Fruit fly (Drosophila melanogaster) whole organism, pupa: Measurements from ENCODE around the gene CG2839.

Source experiments
- CG10348 ChIP-seq: fragments of 200-800 bp; sonication (Bioruptor generic); IDR thresholded peaks from 2 replicates; pipeline ENCODE4 v1.3.6; 2022; ENCODE audit warnings: missing biosample characterization, missing genetic modification characterization
- CG12605 ChIP-seq: fragments of 200-800 bp; sonication (Bioruptor generic); IDR thresholded peaks from 2 replicates; pipeline ENCODE4 v1.3.6; 2022; ENCODE audit warnings: missing biosample characterization, missing genetic modification characterization
- CG13204 ChIP-seq: fragments of 200-800 bp; sonication (Bioruptor generic); optimal IDR thresholded peaks from 2 replicates; lab custom pipeline; 2018; ENCODE audit warnings: missing biosample characterization, mild to moderate bottlenecking, missing genetic modification characterization, moderate library complexity
- CG14655 ChIP-seq: fragments of 200-800 bp; sonication (Bioruptor generic); optimal IDR thresholded peaks from 3 replicates; lab custom pipeline; 2017; ENCODE audit warnings: mild to moderate bottlenecking, missing biosample characterization, missing genetic modification reagents, missing genetic modification characterization
- CG15710 ChIP-seq: fragments of 200-800 bp; sonication (Bioruptor generic); optimal IDR thresholded peaks from 2 replicates; lab custom pipeline; 2018; ENCODE audit warnings: missing biosample characterization, mild to moderate bottlenecking, missing genetic modification characterization, moderate library complexity
- CG17806 ChIP-seq: fragments of 200-800 bp; sonication (Bioruptor generic); optimal IDR thresholded peaks from 2 replicates; lab custom pipeline; 2018; ENCODE audit warnings: missing biosample characterization, mild to moderate bottlenecking, missing genetic modification characterization, moderate library complexity
- CG32121 ChIP-seq: fragments of 200-800 bp; sonication (Bioruptor generic); IDR thresholded peaks from 2 replicates; pipeline ENCODE4 v1.3.6; 2022; ENCODE audit warnings: missing biosample characterization, missing genetic modification characterization
- CG34367 ChIP-seq: fragments of 200-800 bp; sonication (Bioruptor generic); optimal IDR thresholded peaks from 2 replicates; lab custom pipeline; 2018; ENCODE audit warnings: missing biosample characterization, mild to moderate bottlenecking, missing genetic modification characterization
- CG4496 ChIP-seq: fragments of 200-800 bp; sonication (Bioruptor generic); IDR thresholded peaks from 3 replicates; pipeline ENCODE4 v1.3.6; 2022; ENCODE audit warnings: missing biosample characterization, missing genetic modification characterization
- CG8159 ChIP-seq: fragments of 200-800 bp; sonication (Bioruptor generic); optimal IDR thresholded peaks from 3 replicates; lab custom pipeline; 2018; ENCODE audit warnings: missing biosample characterization, mild to moderate bottlenecking, missing genetic modification characterization, moderate library complexity
- CG8301 ChIP-seq: fragments of 200-800 bp; sonication (Bioruptor generic); optimal IDR thresholded peaks from 2 replicates; lab custom pipeline; 2018; ENCODE audit warnings: missing biosample characterization, mild to moderate bottlenecking, missing genetic modification characterization
- CG9948 ChIP-seq: fragments of 200-800 bp; sonication (Bioruptor generic); optimal IDR thresholded peaks from 2 replicates; lab custom pipeline; 2018; ENCODE audit warnings: missing biosample characterization, mild to moderate bottlenecking, missing genetic modification characterization, moderate library complexity
- D1 ChIP-seq: fragments of 200-800 bp; sonication (Bioruptor generic); optimal IDR thresholded peaks from 2 replicates; lab custom pipeline; 2018; ENCODE audit warnings: missing biosample characterization, mild to moderate bottlenecking, missing genetic modification characterization, moderate library complexity
- EcR ChIP-seq: fragments of 200-800 bp; sonication (Bioruptor generic); optimal IDR thresholded peaks from 3 replicates; lab custom pipeline; 2019; ENCODE audit warnings: missing biosample characterization, missing genetic modification characterization, mild to moderate bottlenecking, moderate library complexity, missing genetic modification reagents
- Ets98B ChIP-seq: fragments of 200-800 bp; sonication (Bioruptor generic); IDR thresholded peaks from 2 replicates; pipeline ENCODE4 v1.3.6; 2022; ENCODE audit warnings: missing biosample characterization, missing genetic modification characterization
- Pif1A ChIP-seq: fragments of 200-800 bp; sonication (Bioruptor generic); optimal IDR thresholded peaks from 3 replicates; lab custom pipeline; 2016; ENCODE audit warnings: missing biosample characterization, missing genetic modification characterization
- Pif1B ChIP-seq: fragments of 200-800 bp; sonication (Bioruptor generic); optimal IDR thresholded peaks from 3 replicates; lab custom pipeline; 2016; ENCODE audit warnings: missing biosample characterization, missing genetic modification characterization
- Snoo ChIP-seq: fragments of 200-800 bp; sonication (Bioruptor generic); optimal IDR thresholded peaks from 3 replicates; lab custom pipeline; 2017; ENCODE audit warnings: missing biosample characterization, mild to moderate bottlenecking, missing genetic modification characterization, inconsistent platforms
- fd96Ca ChIP-seq: fragments of 200-800 bp; sonication (Bioruptor generic); IDR thresholded peaks from 3 replicates; pipeline ENCODE4 v1.3.6; 2022; ENCODE audit warnings: missing biosample characterization, missing genetic modification characterization
- gl ChIP-seq: fragments of 200-800 bp; sonication (Bioruptor generic); optimal IDR thresholded peaks from 2 replicates; lab custom pipeline; 2018; ENCODE audit warnings: missing biosample characterization, mild to moderate bottlenecking, missing genetic modification characterization
- rn ChIP-seq: fragments of 200-800 bp; sonication (Bioruptor generic); IDR thresholded peaks from 2 replicates; pipeline ENCODE4 v1.3.6; 2022; ENCODE audit warnings: missing biosample characterization, missing genetic modification characterization

CG2839 gene

DNA sequence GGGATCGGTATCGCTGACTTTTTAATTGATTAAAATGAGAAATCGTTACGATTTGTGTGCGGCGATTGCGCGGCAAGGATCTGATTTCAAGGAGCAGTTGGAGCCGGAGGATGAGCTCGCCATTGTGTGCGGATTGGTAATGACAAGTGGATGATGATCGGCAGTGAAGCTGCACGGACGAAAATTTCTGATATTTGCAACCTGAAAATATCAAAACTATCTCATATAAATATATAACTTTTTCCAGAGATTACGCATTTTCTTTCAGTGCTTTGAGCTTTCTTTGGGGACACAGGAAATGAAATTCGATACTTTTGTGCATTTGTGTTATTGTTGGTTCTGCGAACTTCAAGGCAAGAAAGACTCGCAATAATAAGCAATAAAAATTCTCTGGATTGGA is 7.7 kb downstream of the CG2839 start:
- TF ChIP-seq CG32121: no peak
- no peak for TF ChIP-seq D1 (tag; lab: Kevin White, UChicago)
- no peak for TF ChIP-seq Ets98B (GFP tag; lab: Robert Waterston, UW)
- no peak for TF ChIP-seq Pif1A (GFP tag; lab: Kevin White, UChicago)
- no peak for TF ChIP-seq EcR (GFP tag; lab: Kevin White, UChicago)
- no peak for TF ChIP-seq CG17806 (tag; lab: Kevin White, UChicago)
- no peak for TF ChIP-seq CG8159 (tag; lab: Kevin White, UChicago)
- no peak for TF ChIP-seq CG4496 (GFP tag; lab: Robert Waterston, UW)

DNA sequence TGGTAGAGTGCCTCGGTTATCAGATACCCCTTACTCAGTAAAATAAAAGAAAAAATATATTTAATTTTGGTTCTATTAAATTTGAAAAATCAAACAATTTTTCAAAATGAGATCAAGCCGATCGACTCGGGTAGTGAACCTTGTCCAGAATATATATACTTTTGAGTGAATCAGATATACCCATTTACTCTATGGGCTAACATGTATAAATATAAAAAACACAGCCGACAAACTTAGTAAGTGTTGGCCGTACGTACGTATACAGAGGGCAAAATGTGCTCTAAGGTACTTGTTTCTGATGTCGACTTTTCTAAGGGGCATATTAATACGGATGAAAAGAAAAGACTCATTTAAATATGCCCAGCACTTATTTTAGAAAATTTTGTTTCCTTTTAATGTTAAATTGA is 8.8 kb downstream of the CG2839 start:
- TF ChIP-seq Pif1B (GFP tag; lab: Kevin White, UChicago): peak; percentile 9
- no peak for TF ChIP-seq CG15710 (tag; lab: Kevin White, UChicago)
- no peak for TF ChIP-seq EcR (GFP tag; lab: Kevin White, UChicago)
- TF ChIP-seq CG9948 (tag; lab: Kevin White, UChicago): no peak
- peak; percentile 53 for TF ChIP-seq Snoo (tag; lab: Kevin White, UChicago)
- TF ChIP-seq Pif1A (GFP tag; lab: Kevin White, UChicago): no peak
- no peak for TF ChIP-seq CG8301 (tag; lab: Kevin White, UChicago)
- no peak for TF ChIP-seq rn (GFP tag; lab: Robert Waterston, UW)
- TF ChIP-seq CG34367 (tag; lab: Kevin White, UChicago): no peak
- no peak for TF ChIP-seq CG10348 (GFP tag; lab: Robert Waterston, UW)
- TF ChIP-seq CG13204: no peak
- no peak for TF ChIP-seq Ets98B (GFP tag; lab: Robert Waterston, UW)
- TF ChIP-seq, all 21 proteins: peak for 2

DNA sequence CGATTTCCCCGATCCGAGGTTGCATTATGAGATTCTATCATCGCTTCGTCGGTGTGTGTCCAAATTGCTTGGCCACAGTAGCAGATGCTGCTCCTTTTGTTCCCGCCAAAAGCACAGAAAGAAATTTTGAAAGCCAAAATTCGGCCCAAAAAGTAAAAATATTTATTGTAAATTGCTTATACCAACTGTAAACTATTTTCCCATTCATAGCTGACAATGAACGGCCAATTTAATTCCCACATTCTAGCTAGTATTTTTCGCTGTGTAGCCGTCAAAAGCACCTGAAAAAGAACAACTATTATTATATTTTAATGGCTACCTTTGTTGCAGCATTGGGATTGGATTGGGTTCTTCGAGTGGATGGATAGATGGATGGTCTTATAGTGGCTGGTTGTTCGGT is 11.1 kb downstream of the CG2839 start:
- TF ChIP-seq CG14655 (peak; percentile 65), CG4496 (GFP tag; lab: Robert Waterston, UW) (no peak), gl (tag; lab: Kevin White, UChicago) (no peak), CG12605 (no peak), rn (GFP tag; lab: Robert Waterston, UW) (no peak), CG17806 (tag; lab: Kevin White, UChicago) (peak; percentile 36), D1 (tag; lab: Kevin White, UChicago) (no peak), Pif1A (GFP tag; lab: Kevin White, UChicago) (peak; percentile 40), CG15710 (tag; lab: Kevin White, UChicago) (no peak), CG32121 (no peak), Ets98B (GFP tag; lab: Robert Waterston, UW) (no peak), fd96Ca (GFP tag; lab: Robert Waterston, UW) (no peak), CG34367 (tag; lab: Kevin White, UChicago) (no peak), EcR (GFP tag; lab: Kevin White, UChicago) (no peak), Pif1B (GFP tag; lab: Kevin White, UChicago) (peak; percentile 5), CG10348 (GFP tag; lab: Robert Waterston, UW) (no peak), CG8159 (tag; lab: Kevin White, UChicago) (peak; percentile 23), CG9948 (tag; lab: Kevin White, UChicago) (peak; percentile 37), CG13204 (no peak), CG8301 (tag; lab: Kevin White, UChicago) (peak; percentile 50), Snoo (tag; lab: Kevin White, UChicago) (no peak)

DNA sequence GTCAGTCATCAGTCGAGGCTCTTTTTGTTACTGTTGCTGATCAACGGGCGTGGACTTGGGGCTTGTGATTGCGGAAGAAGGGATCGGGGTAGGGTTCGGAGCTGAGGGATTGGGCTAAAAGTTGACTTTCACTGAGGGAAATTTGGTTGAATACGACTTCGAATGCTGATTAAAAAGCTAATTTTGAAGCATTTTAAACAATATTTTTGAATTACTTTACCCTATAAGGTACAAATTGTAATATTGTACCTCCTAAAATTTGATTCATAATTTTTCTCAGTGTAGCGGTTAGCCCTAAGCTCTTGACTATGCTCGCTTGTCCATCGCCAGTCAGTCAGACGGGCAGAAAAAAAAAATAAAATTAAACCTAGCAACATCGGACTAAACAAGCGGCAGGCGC is 21.1 kb downstream of the CG2839 start:
- TF ChIP-seq Pif1A (GFP tag; lab: Kevin White, UChicago) (peak; percentile 38), Ets98B (GFP tag; lab: Robert Waterston, UW) (no peak), CG12605 (peak; percentile 59), Pif1B (GFP tag; lab: Kevin White, UChicago) (peak; percentile 37), fd96Ca (GFP tag; lab: Robert Waterston, UW) (no peak), gl (tag; lab: Kevin White, UChicago) (peak; percentile 34), CG32121 (no peak), CG8159 (tag; lab: Kevin White, UChicago) (peak; percentile 81), CG15710 (tag; lab: Kevin White, UChicago) (peak; percentile 76), Snoo (tag; lab: Kevin White, UChicago) (no peak), CG9948 (tag; lab: Kevin White, UChicago) (peak; percentile 84), rn (GFP tag; lab: Robert Waterston, UW) (no peak), CG8301 (tag; lab: Kevin White, UChicago) (peak; percentile 39), CG14655 (peak; percentile 63), D1 (tag; lab: Kevin White, UChicago) (peak; percentile 23), CG4496 (GFP tag; lab: Robert Waterston, UW) (peak; percentile 54; the same call in 2 of the 3 replicates), CG17806 (tag; lab: Kevin White, UChicago) (peak; percentile 80), CG10348 (GFP tag; lab: Robert Waterston, UW) (no peak), EcR (GFP tag; lab: Kevin White, UChicago) (no peak), CG13204 (peak; percentile 42), CG34367 (tag; lab: Kevin White, UChicago) (peak; percentile 77)

DNA sequence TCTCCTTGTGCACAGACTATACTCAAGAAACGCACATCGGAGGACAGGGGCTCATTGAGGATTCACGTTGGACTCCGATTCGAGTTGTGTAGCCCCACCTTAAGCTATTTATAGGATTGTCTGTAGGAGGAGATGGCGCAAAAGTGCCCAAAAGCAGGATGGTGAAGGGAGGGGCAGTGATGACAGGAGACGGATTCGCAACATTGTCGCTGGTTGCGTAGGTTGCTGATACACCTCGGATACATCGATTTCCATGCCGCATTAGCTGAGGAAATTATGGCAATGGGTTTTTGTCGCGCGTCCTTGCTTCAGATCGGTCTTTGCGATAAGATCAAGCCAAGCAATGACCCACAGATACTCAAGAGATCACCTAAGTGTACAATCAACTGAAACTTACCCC is 22.1 kb downstream of the CG2839 start:
- no peak for TF ChIP-seq CG15710 (tag; lab: Kevin White, UChicago)

DNA sequence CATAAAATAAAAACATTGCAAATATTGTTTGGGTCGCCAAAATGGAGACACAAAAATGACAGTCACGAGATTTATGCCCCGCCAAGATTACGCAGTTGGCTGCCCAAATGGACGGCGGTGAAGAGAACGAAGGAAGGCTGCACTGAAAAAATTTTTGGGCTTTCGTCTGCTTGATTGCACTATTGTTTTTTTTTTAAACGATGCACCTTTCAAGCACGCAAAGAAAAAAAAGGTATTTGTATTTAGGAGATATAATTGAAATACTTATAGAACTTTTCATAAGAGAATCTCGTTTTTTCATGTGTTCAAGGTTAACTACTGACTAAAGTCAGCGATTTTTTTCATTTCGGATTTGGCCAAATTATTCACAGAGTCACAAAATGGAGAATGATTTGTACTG is 25.4 kb downstream of the CG2839 start:
- no peak for TF ChIP-seq EcR (GFP tag; lab: Kevin White, UChicago)
- TF ChIP-seq CG9948 (tag; lab: Kevin White, UChicago): peak; percentile 25
- no peak for TF ChIP-seq CG4496 (GFP tag; lab: Robert Waterston, UW)
- peak; percentile 43 for TF ChIP-seq Pif1A (GFP tag; lab: Kevin White, UChicago)
- no peak for TF ChIP-seq rn (GFP tag; lab: Robert Waterston, UW)
- no peak for TF ChIP-seq CG8301 (tag; lab: Kevin White, UChicago)
- no peak for TF ChIP-seq gl (tag; lab: Kevin White, UChicago)
- peak; percentile 30 for TF ChIP-seq CG17806 (tag; lab: Kevin White, UChicago)
- no peak for TF ChIP-seq Pif1B (GFP tag; lab: Kevin White, UChicago)
- no peak for TF ChIP-seq CG32121
- peak; percentile 5 for TF ChIP-seq CG15710 (tag; lab: Kevin White, UChicago)
- TF ChIP-seq D1 (tag; lab: Kevin White, UChicago): no peak
- TF ChIP-seq CG14655: no peak
- peak; percentile 37 for TF ChIP-seq CG8159 (tag; lab: Kevin White, UChicago)
- TF ChIP-seq CG12605: no peak
- TF ChIP-seq Snoo (tag; lab: Kevin White, UChicago): peak; percentile 56
- no peak for TF ChIP-seq CG13204
